Fruit fly (Drosophila melanogaster): Measurements from ENCODE around the gene CG31848.

CG31848 gene

dm6 chr2L:13215640-13216129 is 50.0 kb downstream of the CG31848 start (continued):
- peak; percentile 33 for TF ChIP-seq CG12391 (tag; optimal IDR thresholded peaks at IDR 0.05)
- peak; percentile 29; the same call in 1 of the 2 replicates for TF ChIP-seq ssp (GFP tag; IDR thresholded peaks at IDR 0.05)
- TF ChIP-seq HmgZ (tag; optimal IDR thresholded peaks at IDR 0.05) = peak; percentile 25
- TF ChIP-seq CG33213 (GFP tag; optimal IDR thresholded peaks at IDR 0.05) = peak; percentile 81
- peak; percentile 90 for TF ChIP-seq CG13894 (tag; optimal IDR thresholded peaks at IDR 0.05)
- TF ChIP-seq Hr51 (GFP tag; optimal IDR thresholded peaks at IDR 0.05) = peak in 1 of 2 experiments; percentile 47
- peak; percentile 35; the same call in 1 of the 3 replicates for TF ChIP-seq CG34224 (GFP tag; IDR thresholded peaks at IDR 0.05; ENCODE audit: partially characterized antibody)
- peak; percentile 59; the same call in 1 of the 2 replicates for TF ChIP-seq CG9932 (GFP tag; IDR thresholded peaks at IDR 0.05)
- peak; percentile 35 for TF ChIP-seq fd64A (GFP tag; optimal IDR thresholded peaks at IDR 0.05)
- peak; percentile 25 for TF ChIP-seq CG13296 (GFP tag; optimal IDR thresholded peaks at IDR 0.05)
- TF ChIP-seq CG4854 (GFP tag; optimal IDR thresholded peaks at IDR 0.05) = peak; percentile 61
- peak; percentile 59 for TF ChIP-seq fd96Cb (tag; optimal IDR thresholded peaks at IDR 0.05)
- peak; percentile 47 for TF ChIP-seq Scr (GFP tag; IDR thresholded peaks at IDR 0.05; ENCODE audit: partially characterized antibody)
- peak; percentile 33 for TF ChIP-seq sug (tag; optimal IDR thresholded peaks at IDR 0.05)
- peak; percentile 34; the same call in 1 of the 2 replicates for TF ChIP-seq MBD-R2 (GFP tag; IDR thresholded peaks at IDR 0.05)
- TF ChIP-seq phol (tag; optimal IDR thresholded peaks at IDR 0.05) = peak; percentile 7
- TF ChIP-seq lab (GFP tag; optimal IDR thresholded peaks at IDR 0.05) = peak; percentile 74
- peak; percentile 61; the same call in 1 of the 2 replicates for TF ChIP-seq CG11085 (GFP tag; IDR thresholded peaks at IDR 0.05)
- peak; percentile 28 for TF ChIP-seq nerfin-1 (tag; optimal IDR thresholded peaks at IDR 0.05)
- 0 out of 3 replicates have a peak, but pooled peaks have one; percentile 14 for TF ChIP-seq jigr1 (GFP tag; IDR thresholded peaks at IDR 0.05)
- peak; percentile 50 to 60 for TF ChIP-seq Pdp1 (GFP tag; optimal IDR thresholded peaks at IDR 0.05)
- peak; percentile 13 for TF ChIP-seq Chrac-16 (GFP tag; optimal IDR thresholded peaks at IDR 0.05)
- peak; percentile 28 for TF ChIP-seq Dip3 (GFP tag; optimal IDR thresholded peaks at IDR 0.05)
- peak; percentile 45 for TF ChIP-seq nmo (GFP tag; optimal IDR thresholded peaks at IDR 0.05)
- peak; percentile 74 for TF ChIP-seq CG1647 (GFP tag; optimal IDR thresholded peaks at IDR 0.05)
- peak; percentile 35 for TF ChIP-seq CG4424 (GFP tag; optimal IDR thresholded peaks at IDR 0.05)
- peak; percentile 80 for TF ChIP-seq caup (GFP tag; optimal IDR thresholded peaks at IDR 0.05; ENCODE audit: severe bottlenecking)
- peak; percentile 8; the same call in 1 of the 2 replicates for TF ChIP-seq CG17328 (GFP tag; IDR thresholded peaks at IDR 0.05)
- peak; percentile 69; the same call in 1 of the 3 replicates for TF ChIP-seq CG11456 (GFP tag; IDR thresholded peaks at IDR 0.05)
- peak; percentile 28; the same call in 1 of the 2 replicates for TF ChIP-seq CG6272 (GFP tag; IDR thresholded peaks at IDR 0.05)
- 0 out of 2 replicates have a peak, but pooled peaks have one; percentile 41 for TF ChIP-seq sens-2 (GFP tag; IDR thresholded peaks at IDR 0.05)
- TF ChIP-seq CG8924 (tag; optimal IDR thresholded peaks at IDR 0.05) = peak; percentile 20
- TF ChIP-seq chif (GFP tag; optimal IDR thresholded peaks at IDR 0.05) = peak in 1 of 2 experiments; percentile 52
- TF ChIP-seq slou (GFP tag; optimal IDR thresholded peaks at IDR 0.05) = peak; percentile 26
- peak; percentile 6 for TF ChIP-seq CG1602 (GFP tag; optimal IDR thresholded peaks at IDR 0.05)
- peak; percentile 40 for TF ChIP-seq tin (GFP tag; optimal IDR thresholded peaks at IDR 0.05)
- TF ChIP-seq CG14014 (GFP tag; IDR thresholded peaks at IDR 0.05) = peak; percentile 41; the same call in 1 of the 2 replicates
- peak; percentile 69; the same call in 2 of the 3 replicates for TF ChIP-seq mld (GFP tag; IDR thresholded peaks at IDR 0.05; ENCODE audit: partially characterized antibody)
- TF ChIP-seq pzg (GFP tag; optimal IDR thresholded peaks at IDR 0.05) = peak; percentile 3
- TF ChIP-seq z (GFP tag; IDR thresholded peaks at IDR 0.05) = peak; percentile 59; the same call in 2 of the 3 replicates
- peak; percentile 40 to 74 for TF ChIP-seq dpn (GFP tag; optimal IDR thresholded peaks at IDR 0.05)
- TF ChIP-seq ewg (GFP tag; optimal IDR thresholded peaks at IDR 0.05) = peak; percentile 38
- peak; percentile 83 for TF ChIP-seq CG17359 (tag; optimal IDR thresholded peaks at IDR 0.05)
- peak; percentile 69 for TF ChIP-seq NC2β (GFP tag; optimal IDR thresholded peaks at IDR 0.05)
- TF ChIP-seq Dad (GFP tag; optimal IDR thresholded peaks at IDR 0.05) = peak; percentile 68
- peak; percentile 41 for TF ChIP-seq grau (tag; optimal IDR thresholded peaks at IDR 0.05)
- peak; percentile 26; the same call in 1 of the 2 replicates for TF ChIP-seq CG6689 (GFP tag; IDR thresholded peaks at IDR 0.05)
- peak; percentile 23 for TF ChIP-seq ash1 (GFP tag; optimal IDR thresholded peaks at IDR 0.05)
